Worm (Caenorhabditis elegans) whole organism, young adult: ENCODE results near the gene unc-103.

Source experiments
- Y53G8AR.9 ChIP-seq: fragments of 200-800 bp; sonication (Bioruptor generic); conservative IDR thresholded peaks from 2 replicates; pipeline ENCODE4 v1.3.6; 2022; ENCODE audit warnings: missing genetic modification reagents, missing genetic modification characterization, missing compliant biosample characterization
- Y79H2A.3 ChIP-seq: fragments of 200-800 bp; sonication (Bioruptor generic); conservative IDR thresholded peaks from 2 replicates; pipeline ENCODE4 v1.3.6; 2022; ENCODE audit warnings: missing genetic modification reagents, missing genetic modification characterization, missing compliant biosample characterization
- Y95B8A.8 ChIP-seq: fragments of 200-800 bp; sonication (Bioruptor generic); IDR thresholded peaks from 2 replicates; pipeline ENCODE4 v1.3.6; 2022; ENCODE audit warnings: missing genetic modification reagents, missing genetic modification characterization, missing compliant biosample characterization
- attf-5 ChIP-seq: fragments of 200-800 bp; sonication (Bioruptor generic); optimal IDR thresholded peaks from 2 replicates; lab custom pipeline; 2018; ENCODE audit warnings: mild to moderate bottlenecking, missing genetic modification characterization, missing compliant biosample characterization
- efl-1 ChIP-seq: fragments of 150-350 bp; optimal IDR thresholded peaks from 2 replicates; lab custom pipeline; 2014; ENCODE audit warnings: missing biosample characterization, missing genetic modification reagents, missing genetic modification characterization
- pha-4 ChIP-seq: fragments of 150-350 bp; sonication (generic microtip); optimal IDR thresholded peaks from 2 replicates; lab custom pipeline; 2014; ENCODE audit warnings: missing biosample characterization, missing genetic modification reagents, missing genetic modification characterization
- rpc-1 ChIP-seq, 2 experiments: fragments of 150-350 bp in 1 of 2; sonication (generic microtip) in 1 of 2; optimal IDR thresholded peaks; 2 replicates each; lab custom pipeline; 2014 to 2018; ENCODE audit warnings: missing biosample characterization in 1 of 2, missing genetic modification characterization in 1 of 2, missing genetic modification reagents in 1 of 2, missing genotype in 1 of 2
- unc-62 ChIP-seq: fragments of 150-350 bp; optimal IDR thresholded peaks from 2 replicates; lab custom pipeline; 2014; ENCODE audit warnings: missing biosample characterization, missing genetic modification reagents, missing genetic modification characterization

- TF ChIP-seq pha-4 (tag; lab: Kevin White, UChicago) (no peak), efl-1 (GFP tag; lab: Kevin White, UChicago) (no peak), Y53G8AR.9 (GFP tag; lab: Robert Waterston, UW) (no peak), unc-62 (GFP tag; lab: Kevin White, UChicago) (no peak), rpc-1 (optimal IDR thresholded peaks at IDR 0.05; lab: Kevin White, UChicago) (no peak), rpc-1 (tag; optimal IDR thresholded peaks at IDR 0.05; lab: Kevin White, UChicago) (no peak), Y79H2A.3 (GFP tag; lab: Robert Waterston, UW) (no peak), attf-5 (GFP tag; lab: Kevin White, UChicago) (no peak), Y95B8A.8 (no peak)
Measured at ce11 chrIII:4107227-4107626, 8.0 kb upstream of the unc-103 start.
